Worm (Caenorhabditis elegans): ENCODE data around the gene F45G2.7.

Gene F45G2.7

DNA sequence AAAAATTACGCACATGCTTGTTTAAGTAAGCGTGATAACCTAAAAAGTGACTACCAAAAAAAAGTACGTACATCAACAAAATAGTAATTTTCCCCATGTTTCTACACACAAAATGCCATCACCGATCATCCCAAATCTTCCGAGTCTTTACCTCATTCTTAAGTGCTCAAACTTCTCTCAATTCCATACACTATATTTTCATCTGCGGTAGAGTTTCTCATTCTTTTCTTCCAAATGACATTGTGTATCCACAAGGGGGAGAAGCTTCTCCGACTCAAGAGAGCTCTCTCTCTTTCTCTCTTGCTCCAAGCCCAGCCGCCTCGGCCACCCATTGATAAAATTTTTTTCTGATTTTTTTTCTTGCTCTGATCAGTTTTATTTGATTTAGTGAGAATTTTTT is 24.8 kb downstream of the F45G2.7 start, which contains the start of gene myo-6:
Gene myo-6, plus strand, starts transcription at position 301 of the 400 bp plus-strand sequence.
- TF ChIP-seq somi-1 (GFP tag; optimal IDR thresholded peaks at IDR 0.05) (no peak), akir-1 (GFP tag; optimal IDR thresholded peaks at IDR 0.05) (no peak), lag-1 (GFP tag; IDR thresholded peaks at IDR 0.05) (no peak), ceh-27 (GFP tag; optimal IDR thresholded peaks at IDR 0.05) (no peak), lin-35 (GFP tag; optimal IDR thresholded peaks at IDR 0.05) (no peak), sptf-2 (GFP tag; optimal IDR thresholded peaks at IDR 0.05) (no peak), ztf-28 (GFP tag; IDR thresholded peaks at IDR 0.05) (no peak), egl-18 (GFP tag; IDR thresholded peaks at IDR 0.05) (no peak), T26A5.8 (tag; optimal IDR thresholded peaks at IDR 0.05) (no peak), nhr-120 (GFP tag; IDR thresholded peaks at IDR 0.05) (no peak), F49E8.2 (tag; optimal IDR thresholded peaks at IDR 0.05; ENCODE audit: insufficient read depth) (no peak), F23B12.7 (tag; optimal IDR thresholded peaks at IDR 0.05; ENCODE audit: insufficient read depth) (no peak), nfya-1 (tag; optimal IDR thresholded peaks at IDR 0.05; ENCODE audit: borderline replicate concordance, insufficient read depth) (no peak), nhr-27 (tag; optimal IDR thresholded peaks at IDR 0.05) (no peak), madf-3 (GFP tag; IDR thresholded peaks at IDR 0.05) (no peak), ceh-91 (GFP tag; IDR thresholded peaks at IDR 0.05) (no peak), snpc-4 (GFP tag; optimal IDR thresholded peaks at IDR 0.05) (no peak), snpc-4 (tag; optimal IDR thresholded peaks at IDR 0.05) (no peak), B0035.1 (tag; optimal IDR thresholded peaks at IDR 0.05) (no peak)

DNA sequence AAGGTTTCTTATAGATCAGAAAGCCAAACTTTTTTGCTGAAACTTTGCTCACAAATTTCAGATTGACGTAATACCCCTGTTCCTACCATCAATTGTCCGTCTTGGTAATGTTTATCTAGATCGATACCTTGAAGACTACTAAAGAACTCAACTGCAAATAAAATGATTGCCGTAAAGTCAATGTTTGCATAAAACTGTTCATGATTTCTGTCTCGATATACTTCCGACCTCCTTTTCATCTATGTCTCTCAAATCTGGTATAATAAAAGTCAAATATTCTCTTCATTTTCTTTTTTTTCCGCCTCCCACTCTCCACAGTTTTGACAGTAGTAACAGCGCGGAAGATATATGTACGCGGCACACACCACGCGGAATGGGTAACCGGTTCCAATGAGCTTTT is 28.8 kb downstream of the F45G2.7 start, which contains the start of gene nas-1:
Gene nas-1, plus strand, starts transcription at position 301 of the 400 bp plus-strand sequence.
- TF ChIP-seq ceh-91 (GFP tag; IDR thresholded peaks at IDR 0.05) (no peak), lin-35 (GFP tag; optimal IDR thresholded peaks at IDR 0.05) (no peak), ztf-26 (tag; optimal IDR thresholded peaks at IDR 0.05) (no peak), gei-17 (GFP tag; optimal IDR thresholded peaks at IDR 0.05) (no peak), Y67H2A.10 (GFP tag; conservative IDR thresholded peaks at IDR 0.05) (no peak), athp-1 (tag; optimal IDR thresholded peaks at IDR 0.05) (no peak), Y56A3A.18 (GFP tag; IDR thresholded peaks at IDR 0.05) (no peak), attf-6 (GFP tag; IDR thresholded peaks at IDR 0.05) (no peak), T26A5.8 (tag; optimal IDR thresholded peaks at IDR 0.05) (no peak), lin-26 (GFP tag; IDR thresholded peaks at IDR 0.05) (no peak), B0035.1 (tag; optimal IDR thresholded peaks at IDR 0.05) (no peak), snpc-1.3 (tag; optimal IDR thresholded peaks at IDR 0.05; ENCODE audit: insufficient read depth) (no peak), F39B2.1 (GFP tag; IDR thresholded peaks at IDR 0.05) (no peak), him-1 (tag; optimal IDR thresholded peaks at IDR 0.05) (no peak), F23B12.7 (tag; optimal IDR thresholded peaks at IDR 0.05; ENCODE audit: insufficient read depth) (no peak), tbx-9 (tag; optimal IDR thresholded peaks at IDR 0.05; ENCODE audit: borderline replicate concordance) (no peak)

DNA sequence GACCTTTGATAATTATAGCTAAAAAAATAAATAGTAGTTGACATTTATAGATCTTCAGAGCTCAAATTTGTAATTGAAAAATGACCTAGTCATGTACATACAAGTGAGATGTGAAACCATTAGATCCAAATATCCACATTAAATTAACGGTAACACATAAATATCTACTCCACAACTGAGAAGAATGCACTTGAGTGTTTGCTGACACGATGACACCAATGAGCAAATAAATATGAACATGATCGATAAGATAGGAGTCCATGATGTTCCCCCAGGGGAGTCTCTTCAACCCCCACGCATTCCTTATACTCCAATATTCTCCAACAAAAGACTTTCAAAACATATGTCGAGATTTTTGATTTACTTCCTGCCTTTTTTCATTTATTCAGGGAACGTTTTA is 29.9 kb downstream of the F45G2.7 start, which contains the start of gene ttr-52:
Gene ttr-52, plus strand, starts transcription at position 301 of the 400 bp plus-strand sequence.
- no peak for TF ChIP-seq ccch-3 (GFP tag; optimal IDR thresholded peaks at IDR 0.05)
- no peak for TF ChIP-seq dox-1 (GFP tag; IDR thresholded peaks at IDR 0.05)

DNA sequence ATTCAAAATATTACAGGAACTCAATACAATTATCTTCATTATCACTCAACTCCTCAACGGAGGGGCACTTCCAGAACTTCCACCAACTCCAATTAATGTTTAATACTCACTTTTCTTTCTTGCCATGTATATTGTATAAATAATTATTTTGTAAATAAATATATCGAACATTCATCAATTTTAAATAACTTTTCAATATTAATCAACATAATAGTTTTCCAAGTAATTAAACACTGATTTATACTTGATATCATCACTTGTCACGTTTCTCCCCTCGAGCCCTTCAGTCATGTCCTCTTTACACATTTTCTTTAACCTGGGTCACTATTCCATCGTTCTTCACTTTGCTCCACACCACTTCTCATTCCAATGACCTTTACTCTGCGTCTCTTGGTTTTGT is 31.4 kb downstream of the F45G2.7 start, which contains the start of gene mig-18:
Gene mig-18, plus strand, starts transcription at position 301 of the 400 bp plus-strand sequence.
- TF ChIP-seq F10E7.11 (tag; optimal IDR thresholded peaks at IDR 0.05) (no peak), F49E8.2 (tag; optimal IDR thresholded peaks at IDR 0.05; ENCODE audit: insufficient read depth) (no peak), rpc-1 (optimal IDR thresholded peaks at IDR 0.05) (no peak), rpc-1 (tag; optimal IDR thresholded peaks at IDR 0.05) (no peak), gei-17 (GFP tag; optimal IDR thresholded peaks at IDR 0.05) (no peak), ceh-79 (tag; optimal IDR thresholded peaks at IDR 0.05) (no peak), nfyb-1 (GFP tag; IDR thresholded peaks at IDR 0.05) (no peak), rcor-1 (GFP tag; IDR thresholded peaks at IDR 0.05) (no peak), somi-1 (GFP tag; optimal IDR thresholded peaks at IDR 0.05) (no peak), C17E4.6 (GFP tag; IDR thresholded peaks at IDR 0.05) (no peak), F23B12.7 (tag; optimal IDR thresholded peaks at IDR 0.05; ENCODE audit: insufficient read depth) (no peak)

Data from whole organism, young adult.